Fruit fly (Drosophila melanogaster): ENCODE results near the gene RhoGAPp190.

- TF ChIP-seq CG8478 (optimal IDR thresholded peaks at IDR 0.05): no peak
- no peak for TF ChIP-seq CTCF (optimal IDR thresholded peaks at IDR 0.05)
Observed at dm6 chrX:17698436-17698835, 46.1 kb upstream of the RhoGAPp190 start, which contains the start of gene chas.
